Worm (Caenorhabditis elegans) whole organism, midembryonic: ENCODE measurements around the gene ceh-38.

Experiments used
- T22C8.4 ChIP-seq: fragments of 200-800 bp; sonication (Bioruptor generic); IDR thresholded peaks from 2 replicates; pipeline ENCODE4 v1.3.6; 2022; ENCODE audit warnings: missing genetic modification characterization, missing compliant biosample characterization
- cog-1 ChIP-seq: sonication (generic microtip); optimal IDR thresholded peaks from 2 replicates; lab custom pipeline; 2016; ENCODE audit warnings: missing genetic modification characterization, missing compliant biosample characterization
- flt-1 ChIP-seq: fragments of 200-800 bp; sonication (Bioruptor generic); IDR thresholded peaks from 2 replicates; pipeline ENCODE4 v1.3.6; 2022; ENCODE audit warnings: missing genetic modification characterization, missing compliant biosample characterization
- klf-2 ChIP-seq: fragments of 200-800 bp; sonication (Bioruptor generic); conservative IDR thresholded peaks from 2 replicates; pipeline ENCODE4 v1.3.6; 2022; ENCODE audit warnings: missing genetic modification reagents, missing genetic modification characterization, missing compliant biosample characterization
- med-1 ChIP-seq: sonication (generic microtip); optimal IDR thresholded peaks from 2 replicates; lab custom pipeline; 2017; ENCODE audit warnings: missing genetic modification characterization, mild to moderate bottlenecking, missing compliant biosample characterization, antibody characterized with exemption, missing genetic modification reagents; ENCODE audit not compliant: insufficient read depth
- ref-1 ChIP-seq: fragments of 200-800 bp; sonication (Bioruptor generic); conservative IDR thresholded peaks from 2 replicates; pipeline ENCODE4 v1.3.6; 2022; ENCODE audit warnings: missing genetic modification reagents, missing genetic modification characterization, missing compliant biosample characterization
- tab-1 ChIP-seq: fragments of 200-800 bp; sonication (Bioruptor generic); IDR thresholded peaks from 2 replicates; pipeline ENCODE4 v1.3.6; 2022; ENCODE audit warnings: missing genetic modification characterization, missing compliant biosample characterization
- ztf-23 ChIP-seq: fragments of 200-800 bp; sonication (Bioruptor generic); IDR thresholded peaks from 2 replicates; pipeline ENCODE4 v1.3.6; 2022; ENCODE audit warnings: missing genetic modification reagents, missing genetic modification characterization, missing compliant biosample characterization
- ztf-29 ChIP-seq: fragments of 200-800 bp; sonication (Bioruptor generic); IDR thresholded peaks from 2 replicates; pipeline ENCODE4 v1.3.6; 2022; ENCODE audit warnings: missing genetic modification reagents, missing genetic modification characterization, missing compliant biosample characterization

The ceh-38 gene

ce11 chrII:6982949-6983348, 31.6 kb downstream of the ceh-38 start:
- TF ChIP-seq ztf-23 (GFP tag; lab: Robert Waterston, UW) = peak; percentile 62; the same call in 1 of the 2 replicates
- peak; percentile 78; the same call in 1 of the 2 replicates for TF ChIP-seq tab-1 (GFP tag; lab: Robert Waterston, UW)
- TF ChIP-seq flt-1 (GFP tag; lab: Robert Waterston, UW) = peak; percentile 64; the same call in 1 of the 2 replicates

- TF ChIP-seq klf-2 (GFP tag; lab: Robert Waterston, UW) = no peak
- TF ChIP-seq ztf-23 (GFP tag; lab: Robert Waterston, UW) = no peak
- TF ChIP-seq T22C8.4 = no peak
- no peak for TF ChIP-seq med-1
- no peak for TF ChIP-seq cog-1
- no peak for TF ChIP-seq tab-1 (GFP tag; lab: Robert Waterston, UW)
- no peak for TF ChIP-seq flt-1 (GFP tag; lab: Robert Waterston, UW)
- no peak for TF ChIP-seq ztf-29 (GFP tag; lab: Robert Waterston, UW)
- no peak for TF ChIP-seq ref-1 (GFP tag; lab: Robert Waterston, UW)
Measured at ce11 chrII:6989830-6990287, 38.5 kb downstream of the ceh-38 start, which contains the start of gene C15F1.1. Gene C15F1.1 (plus strand): TSS chrII:6989880.

DNA sequence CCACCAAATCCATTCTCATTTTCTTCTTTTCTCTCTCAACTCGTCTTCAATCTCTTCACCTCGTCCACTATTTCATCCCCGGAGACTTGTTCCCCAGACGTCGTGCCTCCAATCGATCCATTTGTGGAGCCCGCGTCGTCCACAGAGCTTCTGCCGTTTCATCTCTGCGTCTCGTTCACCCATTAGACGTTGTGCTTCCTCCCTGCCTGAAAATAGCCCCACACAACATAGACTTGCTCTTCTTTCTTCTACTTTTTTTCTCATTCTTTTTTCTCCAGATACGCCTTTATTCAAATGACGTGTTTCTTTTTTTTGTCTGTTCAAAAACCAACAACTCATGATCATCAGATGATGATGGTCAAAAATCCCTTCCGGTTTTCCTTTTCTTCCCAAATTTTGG, 41.6 kb downstream of the ceh-38 start:
- TF ChIP-seq flt-1 (GFP tag; lab: Robert Waterston, UW) (no peak), tab-1 (GFP tag; lab: Robert Waterston, UW) (no peak), T22C8.4 (no peak), med-1 (no peak), ztf-29 (GFP tag; lab: Robert Waterston, UW) (no peak), ztf-23 (GFP tag; lab: Robert Waterston, UW) (no peak)

- TF ChIP-seq ztf-29 (GFP tag; lab: Robert Waterston, UW) = no peak
- TF ChIP-seq T22C8.4 = no peak
- no peak for TF ChIP-seq flt-1 (GFP tag; lab: Robert Waterston, UW)
- no peak for TF ChIP-seq cog-1
- no peak for TF ChIP-seq ref-1 (GFP tag; lab: Robert Waterston, UW)
- no peak for TF ChIP-seq tab-1 (GFP tag; lab: Robert Waterston, UW)
- no peak for TF ChIP-seq ztf-23 (GFP tag; lab: Robert Waterston, UW)
- no peak for TF ChIP-seq klf-2 (GFP tag; lab: Robert Waterston, UW)
- TF ChIP-seq med-1 = no peak
Measured at ce11 chrII:6994677-6995076, 43.4 kb downstream of the ceh-38 start, which contains the start of gene unc-104. Gene unc-104 (plus strand): TSS chrII:6994987.

DNA sequence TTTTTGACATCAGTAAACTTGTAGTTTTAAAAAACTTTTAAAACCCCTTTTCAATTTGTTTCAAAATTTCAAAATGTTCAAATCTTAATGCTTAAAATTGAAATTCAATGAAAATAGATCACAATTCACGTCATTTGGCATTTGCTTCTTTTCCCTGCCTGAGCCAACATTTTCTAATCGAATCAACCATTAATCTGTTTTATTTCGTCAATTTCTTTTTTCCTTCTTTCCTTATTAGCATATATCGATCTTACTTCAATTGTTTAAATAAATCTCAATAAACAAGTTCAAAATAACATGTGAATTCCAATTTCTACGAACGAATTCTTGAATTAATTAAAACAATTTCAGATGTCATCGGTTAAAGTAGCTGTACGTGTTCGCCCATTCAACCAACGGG, 44.3 kb downstream of the ceh-38 start:
- TF ChIP-seq T22C8.4 (no peak), ztf-23 (GFP tag; lab: Robert Waterston, UW) (no peak), ref-1 (GFP tag; lab: Robert Waterston, UW) (no peak), med-1 (no peak), flt-1 (GFP tag; lab: Robert Waterston, UW) (no peak), cog-1 (no peak)

DNA sequence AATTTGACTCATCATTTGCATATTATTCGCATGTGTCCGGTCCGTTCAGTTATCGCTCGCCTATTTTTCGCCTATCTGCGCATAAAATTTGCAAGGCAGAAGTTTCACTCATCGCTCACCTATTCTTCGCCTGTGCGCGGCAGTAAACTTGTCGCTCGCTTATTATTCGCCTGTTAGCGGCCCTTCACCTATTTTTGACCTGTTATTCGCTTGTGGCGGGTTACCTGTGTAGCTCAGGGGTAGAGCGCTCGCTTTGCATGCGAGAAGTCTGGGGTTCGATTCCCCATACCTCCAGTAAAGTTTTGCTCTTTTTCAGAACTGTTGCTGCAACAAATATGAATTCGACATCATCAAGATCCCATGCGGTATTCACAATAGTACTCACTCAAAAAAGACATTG, 50.1 kb downstream of the ceh-38 start:
- TF ChIP-seq T22C8.4 (peak; percentile 88), flt-1 (GFP tag; lab: Robert Waterston, UW) (peak; percentile 98), ref-1 (GFP tag; lab: Robert Waterston, UW) (peak; percentile 92), klf-2 (GFP tag; lab: Robert Waterston, UW) (peak; percentile 85), tab-1 (GFP tag; lab: Robert Waterston, UW) (peak; percentile 95), ztf-23 (GFP tag; lab: Robert Waterston, UW) (peak; percentile 89), ztf-29 (GFP tag; lab: Robert Waterston, UW) (peak; percentile 93), cog-1 (peak; percentile 38), med-1 (peak; percentile 7)

DNA sequence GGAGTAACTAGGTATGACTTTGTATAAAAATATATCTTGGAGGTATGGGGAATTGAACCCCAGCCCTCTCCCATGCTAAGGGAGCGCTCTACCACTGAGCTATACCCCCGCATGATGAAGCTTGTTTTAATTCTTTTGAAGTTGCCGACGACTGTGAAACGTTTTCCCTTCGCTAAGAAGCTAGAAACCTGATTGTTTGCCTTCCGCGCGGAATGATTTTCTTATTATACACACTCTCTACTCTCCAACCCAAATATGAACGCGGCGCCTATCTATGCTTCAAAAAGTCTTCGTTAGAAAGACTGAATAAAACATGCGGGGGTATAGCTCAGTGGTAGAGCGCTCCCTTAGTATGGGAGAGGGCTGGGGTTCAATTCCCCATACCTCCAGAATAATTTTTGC, 51.6 kb downstream of the ceh-38 start:
- TF ChIP-seq klf-2 (GFP tag; lab: Robert Waterston, UW) (peak; percentile 58; the same call in 1 of the 2 replicates), cog-1 (no peak), ztf-23 (GFP tag; lab: Robert Waterston, UW) (peak; percentile 71; the same call in 1 of the 2 replicates), flt-1 (GFP tag; lab: Robert Waterston, UW) (peak; percentile 71; the same call in 1 of the 2 replicates)
